Worm (Caenorhabditis elegans) whole organism, L4 larva: ENCODE measurements around the gene ugt-52.
"Not testable (repeated sequence)": the region's sequence is repeated elsewhere in the genome, so short reads cannot be mapped to it uniquely, and the experiment has no call there.

Experiments
- F26F4.8 ChIP-seq: fragments of 200-800 bp; sonication (Bioruptor generic); conservative IDR thresholded peaks from 2 replicates; pipeline ENCODE4 v1.3.6; 2022; ENCODE audit warnings: missing genetic modification characterization, missing compliant biosample characterization
- F37D6.2 ChIP-seq: sonication (generic microtip); optimal IDR thresholded peaks from 2 replicates; lab custom pipeline; 2016; ENCODE audit warnings: mild to moderate bottlenecking, missing genetic modification characterization, missing compliant biosample characterization
- R02D3.7 ChIP-seq: fragments of 150-350 bp; sonication (generic microtip); optimal IDR thresholded peaks from 3 replicates; lab custom pipeline; 2014; ENCODE audit warnings: missing biosample characterization, missing genetic modification characterization
- T20F7.1 ChIP-seq: fragments of 200-800 bp; sonication (Bioruptor generic); optimal IDR thresholded peaks from 2 replicates; lab custom pipeline; 2018; ENCODE audit warnings: mild to moderate bottlenecking, missing genetic modification characterization, missing compliant biosample characterization
- Y5F2A.4 ChIP-seq: fragments of 200-800 bp; sonication (Bioruptor generic); optimal IDR thresholded peaks from 2 replicates; lab custom pipeline; 2018; ENCODE audit warnings: mild to moderate bottlenecking, missing genetic modification characterization, missing compliant biosample characterization
- aha-1 ChIP-seq: fragments of 150-350 bp; peaks from one replicate; lab custom pipeline; 2014; ENCODE audit warnings: missing biosample characterization, missing genetic modification characterization
- ama-1 ChIP-seq: fragments of 150-350 bp; optimal IDR thresholded peaks from 2 replicates; lab custom pipeline; 2014; ENCODE audit warnings: inconsistent platforms, mixed read lengths
- attf-4 ChIP-seq: sonication (generic microtip); optimal IDR thresholded peaks from 3 replicates; lab custom pipeline; 2017; ENCODE audit warnings: missing biosample characterization, missing genetic modification characterization
- ceh-28 ChIP-seq: fragments of 150-350 bp; optimal IDR thresholded peaks from 2 replicates; lab custom pipeline; 2014; ENCODE audit warnings: missing biosample characterization, missing genetic modification reagents, missing genetic modification characterization
- daf-8 ChIP-seq: fragments of 200-800 bp; sonication (Bioruptor generic); IDR thresholded peaks from 2 replicates; pipeline ENCODE4 v1.3.6; 2022; ENCODE audit warnings: missing genetic modification characterization, missing compliant biosample characterization
- dmd-8 ChIP-seq: fragments of 200-800 bp; sonication (Bioruptor generic); IDR thresholded peaks from 2 replicates; pipeline ENCODE4 v1.3.6; 2022; ENCODE audit warnings: missing genetic modification characterization, missing compliant biosample characterization
- dpl-1 ChIP-seq: fragments of 150-350 bp; optimal IDR thresholded peaks from 2 replicates; lab custom pipeline; 2014; ENCODE audit warnings: missing biosample characterization, missing genetic modification reagents, missing genetic modification characterization
- duxl-1 ChIP-seq: sonication (generic microtip); optimal IDR thresholded peaks from 2 replicates; lab custom pipeline; 2016; ENCODE audit warnings: mild to moderate bottlenecking, missing genetic modification characterization, moderate library complexity, missing compliant biosample characterization; ENCODE audit not compliant: poor library complexity
- dve-1 ChIP-seq: sonication (generic microtip); optimal IDR thresholded peaks from 2 replicates; lab custom pipeline; 2017; ENCODE audit warnings: antibody characterized with exemption, mild to moderate bottlenecking, missing genetic modification characterization, missing compliant biosample characterization; ENCODE audit not compliant: insufficient read depth
- fkh-10 ChIP-seq: fragments of 150-350 bp; optimal IDR thresholded peaks from 2 replicates; lab custom pipeline; 2014; ENCODE audit warnings: missing biosample characterization, missing genetic modification reagents, missing genetic modification characterization
- gei-8 ChIP-seq: fragments of 200-800 bp; sonication (Bioruptor generic); optimal IDR thresholded peaks from 2 replicates; lab custom pipeline; 2018; ENCODE audit warnings: mild to moderate bottlenecking, missing genetic modification characterization, missing compliant biosample characterization
- lim-7 ChIP-seq: fragments of 200-800 bp; sonication (Bioruptor generic); IDR thresholded peaks from 2 replicates; pipeline ENCODE4 v1.3.6; 2022; ENCODE audit warnings: missing genetic modification characterization, missing compliant biosample characterization
- lin-29 ChIP-seq: fragments of 200-800 bp; sonication (Bioruptor generic); IDR thresholded peaks from 2 replicates; pipeline ENCODE4 v1.3.6; 2022; ENCODE audit warnings: missing genetic modification reagents, missing genetic modification characterization, missing compliant biosample characterization
- lin-38 ChIP-seq: fragments of 200-800 bp; sonication (Bioruptor generic); IDR thresholded peaks from 2 replicates; pipeline ENCODE4 v1.3.6; 2022; ENCODE audit warnings: missing genetic modification reagents, missing genetic modification characterization, missing compliant biosample characterization
- lsy-2 ChIP-seq, 2 experiments: fragments of 150-350 bp in 1 of 2; sonication (generic microtip) in 1 of 2; optimal IDR thresholded peaks; 2 replicates each; lab custom pipeline; 2014 to 2017; ENCODE audit warnings: missing biosample characterization in 2 of 2, missing genetic modification characterization in 2 of 2
- mdl-1 ChIP-seq, 2 experiments: fragments of 150-350 bp in 1 of 2; sonication (generic microtip) in 1 of 2; optimal IDR thresholded peaks; 2 replicates each; lab custom pipeline; 2014 to 2017; ENCODE audit warnings: missing biosample characterization in 2 of 2, missing genetic modification characterization in 2 of 2
- mep-1 ChIP-seq: fragments of 150-350 bp; sonication (generic microtip); optimal IDR thresholded peaks from 3 replicates; lab custom pipeline; 2014; ENCODE audit warnings: missing biosample characterization, missing genetic modification characterization
- mes-2 ChIP-seq: sonication (generic microtip); optimal IDR thresholded peaks from 2 replicates; lab custom pipeline; 2016; ENCODE audit warnings: missing genotype, mild to moderate bottlenecking, missing genetic modification characterization, missing compliant biosample characterization; ENCODE audit not compliant: poor library complexity, severe bottlenecking
- nhr-10 ChIP-seq: fragments of 150-350 bp; optimal IDR thresholded peaks from 2 replicates; lab custom pipeline; 2014; ENCODE audit warnings: missing biosample characterization, missing genetic modification characterization
- nhr-25 ChIP-seq: sonication (generic microtip); optimal IDR thresholded peaks from 2 replicates; lab custom pipeline; 2017; ENCODE audit warnings: missing genetic modification characterization, mild to moderate bottlenecking, missing compliant biosample characterization, antibody characterized with exemption, moderate library complexity, borderline replicate concordance; ENCODE audit not compliant: insufficient read depth
- nhr-28 ChIP-seq: fragments of 150-350 bp; optimal IDR thresholded peaks from 2 replicates; lab custom pipeline; 2014; ENCODE audit warnings: missing biosample characterization, missing genetic modification characterization
- nhr-76 ChIP-seq: fragments of 150-350 bp; optimal IDR thresholded peaks from 2 replicates; lab custom pipeline; 2014; ENCODE audit warnings: missing biosample characterization, missing genetic modification characterization
- sdz-12 ChIP-seq: fragments of 200-800 bp; sonication (Bioruptor generic); optimal IDR thresholded peaks from 2 replicates; lab custom pipeline; 2018; ENCODE audit warnings: mild to moderate bottlenecking, missing genetic modification characterization, missing compliant biosample characterization
- set-16 ChIP-seq: fragments of 200-800 bp; sonication (Bioruptor generic); IDR thresholded peaks from 2 replicates; pipeline ENCODE4 v1.3.6; 2022; ENCODE audit warnings: missing genetic modification reagents, missing genetic modification characterization, missing compliant biosample characterization
- snpc-1.2 ChIP-seq: fragments of 200-800 bp; sonication (Bioruptor generic); IDR thresholded peaks from 2 replicates; pipeline ENCODE4 v1.3.6; 2022; ENCODE audit warnings: missing genetic modification reagents, missing genetic modification characterization, missing compliant biosample characterization
- tag-97 ChIP-seq: fragments of 200-800 bp; sonication (Bioruptor generic); IDR thresholded peaks from 2 replicates; pipeline ENCODE4 v1.3.6; 2022; ENCODE audit warnings: missing genetic modification characterization, missing compliant biosample characterization
- unc-39 ChIP-seq: sonication (generic microtip); optimal IDR thresholded peaks from 2 replicates; lab custom pipeline; 2017; ENCODE audit warnings: missing biosample characterization, missing genetic modification characterization
- unc-62 ChIP-seq, 3 experiments: fragments of 150-350 bp in 1 of 3; sonication (generic microtip); optimal IDR thresholded peaks in 2 of 3; peaks in 1 of 3; 1 replicate in 1 of 3; 2 replicates in 2 of 3; lab custom pipeline; 2014 to 2017; ENCODE audit warnings: missing biosample characterization in 3 of 3, missing genetic modification characterization in 3 of 3, missing genetic modification reagents in 3 of 3, missing genotype in 1 of 3

Gene ugt-52

DNA sequence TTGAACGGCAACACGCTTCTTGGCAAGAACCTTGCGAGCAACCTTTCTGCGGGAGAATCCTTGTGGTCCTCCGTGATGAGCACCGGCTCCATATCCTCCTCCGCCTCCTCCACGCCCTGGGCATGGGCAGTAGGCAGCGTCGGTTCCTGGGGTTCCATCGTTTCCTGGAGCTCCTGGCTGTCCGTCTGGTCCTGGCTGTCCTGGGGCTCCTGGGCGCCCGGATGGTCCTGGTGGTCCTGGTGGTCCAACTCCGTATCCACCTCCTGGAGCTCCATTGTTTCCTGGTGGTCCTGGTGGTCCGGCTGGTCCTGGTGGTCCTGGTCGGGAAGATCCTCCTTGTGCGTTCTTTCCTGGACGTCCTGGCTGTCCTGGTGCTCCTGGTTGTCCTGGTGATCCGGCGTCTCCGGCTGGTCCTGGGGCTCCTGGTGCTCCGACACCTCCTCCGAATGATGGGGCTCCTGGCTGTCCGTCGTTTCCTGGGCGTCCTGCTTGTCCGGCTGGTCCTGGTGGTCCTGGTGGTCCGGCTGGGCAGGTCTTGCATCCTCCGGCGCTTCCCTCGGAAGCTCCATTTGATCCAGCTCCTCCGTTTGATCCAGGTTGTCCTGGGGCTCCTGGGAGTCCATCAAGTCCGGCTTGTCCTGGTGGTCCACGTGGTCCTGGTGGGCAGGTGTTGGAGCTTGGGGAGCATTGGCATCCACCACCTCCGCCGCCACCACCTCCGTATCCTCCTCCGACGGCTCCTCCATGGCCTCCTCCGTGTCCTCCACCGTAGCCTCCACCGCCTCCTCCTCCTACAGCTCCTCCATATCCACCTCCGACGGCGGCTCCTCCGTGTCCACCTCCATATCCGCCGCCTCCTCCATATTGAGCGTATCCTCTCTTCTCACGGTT lies 15.9 kb upstream of the ugt-52 start:
- TF ChIP-seq lin-38 (GFP tag; lab: Robert Waterston, UW): 0 out of 2 replicates have a peak, but pooled peaks have one; percentile 9
- peak; percentile 96 for TF ChIP-seq set-16 (GFP tag; lab: Robert Waterston, UW)
- no peak for TF ChIP-seq tag-97
- TF ChIP-seq, all 104 proteins: peak for 2

DNA sequence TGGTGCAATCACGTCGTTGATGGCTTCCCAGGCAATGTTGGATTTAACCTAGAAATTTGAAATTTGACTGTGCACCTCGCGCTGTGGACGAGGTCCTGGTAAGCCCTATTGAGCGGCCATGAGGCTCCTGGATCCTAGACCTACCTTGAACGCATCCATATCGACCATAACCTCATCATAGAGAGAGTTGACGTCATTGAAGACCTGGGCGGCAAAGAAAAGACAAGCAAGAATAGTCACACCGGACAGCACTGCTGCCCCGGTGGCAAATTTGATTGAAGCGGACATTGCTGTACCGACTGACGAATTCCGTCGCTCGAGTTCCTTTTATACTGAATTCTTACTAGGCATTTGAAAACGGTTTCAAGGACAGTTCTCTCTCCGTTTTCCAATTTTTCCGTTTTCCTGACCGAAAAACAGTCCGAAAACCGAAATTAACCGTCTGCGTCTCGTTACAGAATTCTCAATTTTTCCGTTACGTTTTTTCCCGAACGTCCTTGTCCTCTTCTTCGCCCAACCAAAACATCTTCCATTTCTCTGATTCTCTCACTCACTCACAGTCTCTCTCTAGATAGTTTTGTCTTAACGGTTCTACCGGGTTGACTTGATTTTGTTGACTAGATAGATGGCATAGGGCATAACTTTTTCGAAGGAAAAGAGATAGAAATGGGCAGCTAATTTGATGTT lies 15.1 kb upstream of the ugt-52 start, which contains the start of gene col-103:
col-103 (minus strand) TSS at position 302 of the 687 bp plus-strand sequence.
- peak; percentile 51 for TF ChIP-seq nhr-28 (tag; lab: Kevin White, UChicago)
- TF ChIP-seq unc-62 (GFP tag; optimal IDR thresholded peaks at IDR 0.05 in 1 of 2; lab: Kevin White, UChicago): peak in 1 of 2 experiments; percentile 92
- TF ChIP-seq unc-62 (tag; optimal IDR thresholded peaks at IDR 0.05; lab: Kevin White, UChicago): no peak
- TF ChIP-seq nhr-10 (tag; lab: Kevin White, UChicago): no peak
- TF ChIP-seq F37D6.2: no peak
- TF ChIP-seq mes-2: peak; percentile 34
- TF ChIP-seq ama-1 (lab: Kevin White, UChicago): peak; percentile 93
- peak; percentile 77 for TF ChIP-seq nhr-25 (tag; lab: Kevin White, UChicago)
- TF ChIP-seq mep-1 (tag; lab: Kevin White, UChicago): peak; percentile 19
- TF ChIP-seq lsy-2 (tag; optimal IDR thresholded peaks at IDR 0.05; lab: Kevin White, UChicago): peak in 1 of 2 experiments; percentile 21

- TF ChIP-seq ceh-28: peak; percentile 32
- peak; percentile 24 for TF ChIP-seq aha-1 (tag; lab: Kevin White, UChicago)
- no peak for TF ChIP-seq Y5F2A.4 (GFP tag; lab: Kevin White, UChicago)
- no peak for TF ChIP-seq R02D3.7
- no peak for TF ChIP-seq nhr-76 (tag; lab: Kevin White, UChicago)
- no peak for TF ChIP-seq nhr-28 (tag; lab: Kevin White, UChicago)
- TF ChIP-seq snpc-1.2 (GFP tag; lab: Robert Waterston, UW): no peak
- no peak for TF ChIP-seq sdz-12 (GFP tag; lab: Kevin White, UChicago)
- no peak for TF ChIP-seq set-16 (GFP tag; lab: Robert Waterston, UW)
- TF ChIP-seq mdl-1 (tag; optimal IDR thresholded peaks at IDR 0.05; lab: Kevin White, UChicago): no peak
- no peak for TF ChIP-seq T20F7.1 (GFP tag; lab: Kevin White, UChicago)
- no peak for TF ChIP-seq daf-8 (GFP tag; lab: Robert Waterston, UW)
These were observed 10.3 kb upstream of the ugt-52 start, which contains the start of gene F56B3.2 for ce11 chrIV:768312-768711. TSS of gene F56B3.2 (minus strand) at chrIV:768584.

ce11 chrIV:769931-770544 lies 8.5 kb upstream of the ugt-52 start:
- peak; percentile 86 for TF ChIP-seq lin-38 (GFP tag; lab: Robert Waterston, UW)

DNA sequence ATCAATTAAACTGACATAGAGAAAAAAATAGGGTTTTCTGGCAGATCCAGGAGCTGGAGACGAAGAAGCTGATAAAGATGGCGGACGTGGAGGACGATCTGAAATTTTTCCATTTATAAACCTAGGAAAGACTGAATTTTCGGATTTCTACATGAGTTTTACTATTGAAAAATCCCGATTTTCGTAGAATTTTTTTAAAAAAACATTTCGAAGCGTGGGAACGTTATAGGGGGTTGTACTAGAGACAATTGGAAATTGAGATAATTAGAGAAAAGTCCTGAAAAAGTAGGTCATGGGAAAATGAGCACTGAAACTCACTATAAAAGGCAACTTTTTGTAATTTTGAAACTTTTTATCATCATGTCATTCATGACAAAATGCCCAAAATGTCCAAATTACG lies 7.5 kb upstream of the ugt-52 start, which contains the start of gene F56B3.9:
F56B3.9 (plus strand) TSS at position 301 of the 400 bp plus-strand sequence.
- not testable (repeated sequence) for TF ChIP-seq lim-7 (GFP tag; lab: Robert Waterston, UW); unc-39 (tag; lab: Kevin White, UChicago); gei-8 (GFP tag; lab: Kevin White, UChicago)

DNA sequence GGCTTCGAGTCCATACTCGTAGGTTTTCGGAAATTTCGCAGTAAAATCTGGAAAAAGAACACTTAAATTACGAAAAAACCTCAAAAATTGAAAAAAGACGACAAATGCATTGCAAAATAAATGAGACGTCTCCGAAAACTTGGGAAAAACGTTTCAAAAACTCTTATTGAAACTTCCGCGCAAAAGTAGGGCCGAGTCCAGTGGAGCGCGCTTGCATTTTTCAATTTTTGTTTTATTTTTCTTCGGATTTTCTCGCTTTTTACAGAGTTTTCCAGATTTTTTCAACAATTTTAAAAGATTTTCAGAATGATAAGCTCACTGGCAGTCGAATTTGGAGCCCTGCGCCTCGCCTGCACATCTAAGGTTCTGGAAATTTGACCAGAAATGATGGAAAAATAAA lies 5.7 kb upstream of the ugt-52 start, which contains the start of gene mrpl-2:
mrpl-2 (plus strand) TSS at position 307 of the 400 bp plus-strand sequence.
- TF ChIP-seq nhr-25 (tag; lab: Kevin White, UChicago) (no peak), lin-38 (GFP tag; lab: Robert Waterston, UW) (peak; percentile 90), attf-4 (tag; lab: Kevin White, UChicago) (no peak), duxl-1 (no peak), F26F4.8 (GFP tag; lab: Robert Waterston, UW) (no peak), tag-97 (no peak), lin-29 (GFP tag; lab: Robert Waterston, UW) (no peak), dpl-1 (GFP tag; lab: Kevin White, UChicago) (peak; percentile 76), mes-2 (peak; percentile 33), dmd-8 (no peak), dve-1 (no peak), fkh-10 (GFP tag; lab: Kevin White, UChicago) (no peak)
